Worm (Caenorhabditis elegans): Measurements from ENCODE around the gene nhr-40.

The nhr-40 gene

ce11 chrX:2590777-2591176, 3.0 kb upstream of the nhr-40 start (continued):
- TF ChIP-seq hif-1 (tag; optimal IDR thresholded peaks at IDR 0.05) (no peak), zfp-3 (GFP tag; conservative IDR thresholded peaks at IDR 0.05) (no peak), mes-2 (tag; optimal IDR thresholded peaks at IDR 0.05; ENCODE audit: poor library complexity, severe bottlenecking) (no peak), unc-62 (GFP tag; optimal IDR thresholded peaks at IDR 0.05 in 1 of 2) (peak in 1 of 2 experiments; percentile 95), unc-62 (tag; optimal IDR thresholded peaks at IDR 0.05) (no peak), dmd-6 (GFP tag; IDR thresholded peaks at IDR 0.05) (0 out of 2 replicates have a peak, but pooled peaks have one; percentile 17), cey-2 (tag; optimal IDR thresholded peaks at IDR 0.05; ENCODE audit: borderline replicate concordance, insufficient read depth) (no peak), ceh-32 (tag; optimal IDR thresholded peaks at IDR 0.05; ENCODE audit: poor library complexity) (no peak), hmg-1.1 (GFP tag; IDR thresholded peaks at IDR 0.05) (no peak), daf-16 (GFP tag; optimal IDR thresholded peaks at IDR 0.05) (no peak), daf-16 (tag; optimal IDR thresholded peaks at IDR 0.05) (no peak), mep-1 (tag; optimal IDR thresholded peaks at IDR 0.05) (peak; percentile 54), dve-1 (tag; optimal IDR thresholded peaks at IDR 0.05; ENCODE audit: insufficient read depth) (peak; percentile 55), lir-3 (tag; optimal IDR thresholded peaks at IDR 0.05) (no peak), gei-8 (GFP tag; optimal IDR thresholded peaks at IDR 0.05) (no peak), pha-4 (GFP tag; IDR thresholded peaks at IDR 0.05) (no peak), pha-4 (tag; optimal IDR thresholded peaks at IDR 0.05) (no peak), ztf-11 (tag; optimal IDR thresholded peaks at IDR 0.05) (no peak), nhr-48 (tag; optimal IDR thresholded peaks at IDR 0.05) (peak; percentile 79), nhr-25 (tag; optimal IDR thresholded peaks at IDR 0.05; ENCODE audit: borderline replicate concordance, insufficient read depth) (peak; percentile 68), lin-15B (tag; optimal IDR thresholded peaks at IDR 0.05) (no peak), jun-1 (tag; optimal IDR thresholded peaks at IDR 0.05) (no peak), fos-1 (tag; optimal IDR thresholded peaks at IDR 0.05) (no peak), hlh-11 (tag; optimal IDR thresholded peaks at IDR 0.05) (peak; percentile 71), dmd-9 (GFP tag; IDR thresholded peaks at IDR 0.05) (no peak)

DNA sequence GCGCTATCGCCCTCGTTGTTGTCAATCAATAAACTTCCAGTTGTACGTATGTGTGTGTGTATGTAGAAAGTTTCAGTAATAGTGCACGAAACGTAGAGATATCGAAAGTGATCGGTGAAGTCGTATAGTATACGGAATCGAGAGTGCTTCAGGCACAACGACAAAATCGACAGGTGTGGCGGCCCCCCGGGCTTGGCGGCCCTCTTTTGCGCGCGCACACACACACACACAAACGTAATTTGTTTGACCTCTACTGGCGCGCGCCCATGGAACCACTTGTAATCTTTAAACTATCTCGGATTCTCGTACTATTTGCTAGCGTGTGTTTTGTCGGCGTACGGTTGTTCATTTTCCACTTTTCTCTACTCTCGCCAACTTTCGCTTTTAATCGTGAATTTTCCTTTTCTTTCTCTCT, 2.2 kb upstream of the nhr-40 start:
- no peak for TF ChIP-seq mdt-29 (GFP tag; IDR thresholded peaks at IDR 0.05)
- 0 out of 2 replicates have a peak, but pooled peaks have one; percentile 35 for TF ChIP-seq mxl-2 (GFP tag; conservative IDR thresholded peaks at IDR 0.05)
- no peak for TF ChIP-seq ZK546.5 (tag; optimal IDR thresholded peaks at IDR 0.05)
- peak; percentile 36 for TF ChIP-seq dmd-6 (GFP tag; IDR thresholded peaks at IDR 0.05)
- TF ChIP-seq hlh-11 (tag; optimal IDR thresholded peaks at IDR 0.05) = peak; percentile 77
- peak in 1 of 2 experiments; percentile 37 for TF ChIP-seq mdl-1 (tag; optimal IDR thresholded peaks at IDR 0.05)
- TF ChIP-seq mxl-3 (GFP tag; optimal IDR thresholded peaks at IDR 0.05) = peak; percentile 61
- 0 out of 2 replicates have a peak, but pooled peaks have one; percentile 26 for TF ChIP-seq arid-1 (GFP tag; conservative IDR thresholded peaks at IDR 0.05)
- peak; percentile 85 for TF ChIP-seq aha-1 (tag)
- no peak for TF ChIP-seq nhr-77 (tag; optimal IDR thresholded peaks at IDR 0.05)
- TF ChIP-seq lsy-2 (tag; optimal IDR thresholded peaks at IDR 0.05) = peak in 1 of 2 experiments; percentile 10
- TF ChIP-seq rbr-2 (tag; optimal IDR thresholded peaks at IDR 0.05) = peak; percentile 40
- no peak for TF ChIP-seq lin-15B (tag; optimal IDR thresholded peaks at IDR 0.05)
- TF ChIP-seq nhr-25 (tag; optimal IDR thresholded peaks at IDR 0.05; ENCODE audit: borderline replicate concordance, insufficient read depth) = peak; percentile 88
- TF ChIP-seq fos-1 (tag; optimal IDR thresholded peaks at IDR 0.05) = no peak
- TF ChIP-seq daf-16 (GFP tag; optimal IDR thresholded peaks at IDR 0.05) = no peak
- TF ChIP-seq daf-16 (tag; optimal IDR thresholded peaks at IDR 0.05) = peak; percentile 48
- peak; percentile 71 for TF ChIP-seq mep-1 (tag; optimal IDR thresholded peaks at IDR 0.05)
- peak; percentile 29 for TF ChIP-seq nhr-48 (tag; optimal IDR thresholded peaks at IDR 0.05)
- TF ChIP-seq hlh-30 (tag; optimal IDR thresholded peaks at IDR 0.05; ENCODE audit: insufficient read depth) = peak; percentile 38
- TF ChIP-seq T26A8.4 (GFP tag; IDR thresholded peaks at IDR 0.05) = 0 out of 2 replicates have a peak, but pooled peaks have one; percentile 49
- TF ChIP-seq nhr-28 (tag; optimal IDR thresholded peaks at IDR 0.05) = peak; percentile 55
- peak; percentile 48 for TF ChIP-seq dve-1 (tag; optimal IDR thresholded peaks at IDR 0.05; ENCODE audit: insufficient read depth)
- peak; percentile 39 for TF ChIP-seq mes-2 (tag; optimal IDR thresholded peaks at IDR 0.05; ENCODE audit: poor library complexity, severe bottlenecking)
- peak; percentile 10 for TF ChIP-seq gei-8 (GFP tag; optimal IDR thresholded peaks at IDR 0.05)
- TF ChIP-seq madf-5 (GFP tag; IDR thresholded peaks at IDR 0.05) = 0 out of 4 replicates have a peak, but pooled peaks of 1 of the 2 experiments have one; percentile 26
- TF ChIP-seq hmg-1.1 (GFP tag; IDR thresholded peaks at IDR 0.05) = 0 out of 2 replicates have a peak, but pooled peaks have one; percentile 27
- TF ChIP-seq ceh-20 (GFP tag; IDR thresholded peaks at IDR 0.05) = no peak
- peak in 1 of 2 experiments; percentile 37 for TF ChIP-seq hif-1 (tag; optimal IDR thresholded peaks at IDR 0.05)
